Worm (Caenorhabditis elegans) whole organism, L1 larva: ENCODE results near the gene C17F4.3.

Experiments
- C16A3.4 ChIP-seq: fragments of 150-350 bp; optimal IDR thresholded peaks from 2 replicates; lab custom pipeline; 2014; ENCODE audit warnings: missing biosample characterization, missing genetic modification characterization
- aha-1 ChIP-seq: fragments of 150-350 bp; optimal IDR thresholded peaks from 2 replicates; lab custom pipeline; 2014; ENCODE audit warnings: missing biosample characterization, missing genetic modification characterization
- aly-2 ChIP-seq: fragments of 150-350 bp; optimal IDR thresholded peaks from 2 replicates; lab custom pipeline; 2014; ENCODE audit warnings: missing biosample characterization, missing genetic modification characterization
- ceh-82 ChIP-seq, 3 experiments: fragments of 150-350 bp in 1 of 3; sonication (generic microtip) in 2 of 3; optimal IDR thresholded peaks; 2 replicates each; lab custom pipeline; 2014 to 2017; ENCODE audit warnings: missing biosample characterization in 3 of 3, missing genetic modification characterization in 3 of 3
- dpl-1 ChIP-seq, 3 experiments: fragments of 150-350 bp in 2 of 3; sonication (generic microtip) in 1 of 3; optimal IDR thresholded peaks; 2 replicates each; lab custom pipeline; 2014 to 2017; ENCODE audit warnings: missing biosample characterization in 3 of 3, missing genetic modification characterization in 3 of 3, missing genetic modification reagents in 3 of 3
- egl-13 ChIP-seq: sonication (generic microtip); optimal IDR thresholded peaks from 2 replicates; lab custom pipeline; 2016; ENCODE audit warnings: missing genotype, missing genetic modification reagents, missing genetic modification characterization, missing compliant biosample characterization
- elt-2 ChIP-seq: sonication (generic microtip); optimal IDR thresholded peaks from 2 replicates; lab custom pipeline; 2016; ENCODE audit warnings: missing genetic modification characterization, mild to moderate bottlenecking, inconsistent platforms, missing compliant biosample characterization, missing genetic modification reagents
- irx-1 ChIP-seq: sonication (generic microtip); optimal IDR thresholded peaks from 2 replicates; lab custom pipeline; 2016; ENCODE audit warnings: missing genetic modification characterization, missing compliant biosample characterization
- jun-1 ChIP-seq: fragments of 150-350 bp; optimal IDR thresholded peaks from 2 replicates; lab custom pipeline; 2014; ENCODE audit warnings: missing biosample characterization, missing genetic modification reagents, missing genetic modification characterization
- nhr-28 ChIP-seq: fragments of 150-350 bp; optimal IDR thresholded peaks from 2 replicates; lab custom pipeline; 2014; ENCODE audit warnings: missing biosample characterization, missing genetic modification characterization
- nhr-47 ChIP-seq: sonication (generic microtip); optimal IDR thresholded peaks from 2 replicates; lab custom pipeline; 2016; ENCODE audit warnings: mild to moderate bottlenecking, missing genetic modification characterization, moderate library complexity, missing compliant biosample characterization
- tbx-2 ChIP-seq: sonication (generic microtip); optimal IDR thresholded peaks from 2 replicates; lab custom pipeline; 2016; ENCODE audit warnings: missing genetic modification characterization, missing compliant biosample characterization
- unc-62 ChIP-seq: fragments of 150-350 bp; optimal IDR thresholded peaks from 2 replicates; lab custom pipeline; 2014; ENCODE audit warnings: missing biosample characterization, missing genetic modification reagents, missing genetic modification characterization

DNA sequence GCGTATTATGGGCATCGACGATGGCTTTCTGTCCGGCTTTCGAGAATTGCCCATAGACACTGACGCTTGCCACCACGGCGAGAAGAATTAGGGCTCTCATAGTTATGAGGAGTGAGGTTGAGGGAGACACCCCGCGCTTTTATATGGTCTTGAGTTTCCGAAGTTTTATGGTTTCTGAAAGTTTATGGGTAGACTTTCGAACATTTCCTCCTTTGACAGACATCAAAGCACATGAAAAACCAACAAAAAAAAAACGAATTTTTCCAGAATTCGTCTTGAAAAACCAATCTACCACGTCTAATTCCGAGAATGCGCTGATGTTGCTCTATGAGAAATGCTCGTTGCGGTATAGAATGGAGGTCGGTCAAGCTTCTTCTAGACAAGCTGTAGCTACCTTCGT, 44.3 kb downstream of the C17F4.3 start, which contains the start of gene scl-15:
- no peak for TF ChIP-seq jun-1 (tag; lab: Kevin White, UChicago)
- TF ChIP-seq elt-2 (tag; lab: Kevin White, UChicago), result no peak
- TF ChIP-seq unc-62 (GFP tag; lab: Kevin White, UChicago), result no peak
- TF ChIP-seq aha-1 (tag; lab: Kevin White, UChicago), result no peak
- TF ChIP-seq C16A3.4 (tag; lab: Kevin White, UChicago), result no peak
- no peak for TF ChIP-seq ceh-82 (tag; optimal IDR thresholded peaks at IDR 0.05; lab: Kevin White, UChicago)
- TF ChIP-seq dpl-1 (GFP tag; optimal IDR thresholded peaks at IDR 0.05; lab: Kevin White, UChicago), result no peak
- TF ChIP-seq aly-2 (tag; lab: Kevin White, UChicago), result no peak
- no peak for TF ChIP-seq nhr-47 (tag; lab: Kevin White, UChicago)
- no peak for TF ChIP-seq nhr-28 (tag; lab: Kevin White, UChicago)
- TF ChIP-seq tbx-2 (tag; lab: Kevin White, UChicago), result no peak
- TF ChIP-seq egl-13, result no peak
- no peak for TF ChIP-seq irx-1
